Worm (Caenorhabditis elegans): ENCODE measurements around the gene zig-6.

ce11 chrX:5151403-5151802 is 37.5 kb downstream of the zig-6 start:
- no peak for TF ChIP-seq fax-1 (tag; optimal IDR thresholded peaks at IDR 0.05)
- no peak for TF ChIP-seq pros-1 (tag; optimal IDR thresholded peaks at IDR 0.05)
- TF ChIP-seq pha-2 (tag; optimal IDR thresholded peaks at IDR 0.05): no peak
- no peak for TF ChIP-seq ceh-31 (tag; optimal IDR thresholded peaks at IDR 0.05)
- no peak for TF ChIP-seq lin-11 (tag; optimal IDR thresholded peaks at IDR 0.05)
